Worm (Caenorhabditis elegans): ENCODE results near the gene Y64G10A.7.

The Y64G10A.7 gene

DNA sequence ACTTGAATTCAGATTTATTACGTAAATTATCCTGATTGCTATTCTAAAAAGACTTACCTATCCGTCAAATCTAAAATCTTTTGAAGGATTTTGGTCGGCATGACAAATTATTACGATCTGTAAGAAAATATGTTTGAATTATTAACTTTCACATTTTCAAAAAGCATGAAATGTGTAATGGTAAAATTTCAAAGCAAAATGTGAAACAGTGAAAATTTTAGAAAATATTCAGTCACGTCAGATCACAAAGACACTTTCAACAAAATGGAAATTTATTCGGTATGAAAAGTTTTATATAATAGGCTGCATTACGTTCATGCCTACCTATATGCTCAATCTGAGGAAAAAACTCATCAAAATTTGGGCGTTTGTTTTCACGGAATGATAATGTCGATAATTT, 30.0 kb downstream of the Y64G10A.7 start, which contains the start of gene fbxa-126:
Gene fbxa-126 (minus strand): TSS at position 101 of the 400 bp plus-strand sequence.
- TF ChIP-seq ham-2 (GFP tag; optimal IDR thresholded peaks at IDR 0.05) (no peak), unc-39 (tag; optimal IDR thresholded peaks at IDR 0.05) (no peak), unc-120 (tag; optimal IDR thresholded peaks at IDR 0.05; ENCODE audit: poor library complexity, severe bottlenecking) (no peak), pha-4 (tag; optimal IDR thresholded peaks at IDR 0.05) (no peak), hlh-1 (tag; optimal IDR thresholded peaks at IDR 0.05) (no peak), mab-5 (tag; optimal IDR thresholded peaks at IDR 0.05) (no peak)

DNA sequence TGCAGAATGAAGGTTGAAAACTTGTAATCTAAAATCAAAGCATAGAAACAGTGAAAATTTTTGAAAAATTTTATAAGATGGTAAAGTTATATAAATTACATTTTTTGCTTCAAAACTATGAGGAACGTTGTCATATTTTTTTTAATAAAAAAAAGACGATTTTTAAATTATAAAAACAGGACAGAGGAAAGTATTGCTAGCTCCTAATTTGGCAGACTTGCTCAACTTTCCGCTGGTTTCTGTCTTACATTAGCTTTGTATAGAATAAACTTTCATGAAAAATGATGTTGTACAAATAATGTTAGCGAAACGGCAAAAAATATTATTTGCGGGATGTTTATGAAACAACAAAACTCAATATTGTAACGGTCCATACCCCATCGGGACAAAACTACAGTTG, 34.6 kb downstream of the Y64G10A.7 start, which contains the start of gene fbxa-83:
Gene fbxa-83 (minus strand): TSS at position 101 of the 400 bp plus-strand sequence.
- TF ChIP-seq mep-1 (tag; optimal IDR thresholded peaks at IDR 0.05) = no peak
- no peak for TF ChIP-seq hlh-1 (tag; optimal IDR thresholded peaks at IDR 0.05)
- TF ChIP-seq cnd-1 (tag; optimal IDR thresholded peaks at IDR 0.05) = no peak
- TF ChIP-seq flh-1 (GFP tag; optimal IDR thresholded peaks at IDR 0.05) = no peak
- no peak for TF ChIP-seq ceh-39 (tag; optimal IDR thresholded peaks at IDR 0.05)
- no peak for TF ChIP-seq nhr-76 (tag; optimal IDR thresholded peaks at IDR 0.05)
- TF ChIP-seq blmp-1 (tag; optimal IDR thresholded peaks at IDR 0.05) = no peak
- TF ChIP-seq zip-8 (tag; optimal IDR thresholded peaks at IDR 0.05) = no peak
- no peak for TF ChIP-seq nhr-237 (tag; optimal IDR thresholded peaks at IDR 0.05)
- TF ChIP-seq pha-4 (tag; optimal IDR thresholded peaks at IDR 0.05) = no peak
- TF ChIP-seq ces-1 (GFP tag; optimal IDR thresholded peaks at IDR 0.05) = no peak

DNA sequence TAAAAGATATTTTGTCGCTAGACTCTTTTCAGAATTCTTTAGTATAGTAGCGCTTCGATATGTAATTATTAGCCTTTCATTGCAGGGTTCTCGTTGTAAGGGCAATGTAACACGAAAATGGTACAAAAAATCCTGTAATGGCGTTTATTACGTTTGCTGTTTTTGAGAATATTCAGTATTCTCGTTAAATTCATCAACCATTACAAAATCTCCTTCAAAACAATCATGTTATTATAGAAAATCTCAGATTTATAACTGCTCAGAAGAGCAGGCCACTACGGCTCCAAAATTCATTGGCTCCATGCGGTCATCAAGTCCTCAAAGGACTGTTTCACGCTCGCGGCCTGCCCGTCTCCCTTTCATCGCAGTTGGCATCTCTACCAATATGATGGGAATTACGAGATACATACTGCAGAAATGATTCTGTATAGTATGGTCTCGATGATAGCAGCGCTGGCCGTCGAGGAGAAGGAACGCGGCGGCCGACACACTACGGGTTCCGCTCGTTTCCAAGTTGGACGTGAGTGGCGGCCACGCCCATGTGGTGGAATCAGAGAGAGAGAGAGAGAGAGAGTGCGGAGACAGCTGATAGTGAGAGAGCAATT, 35.1 kb downstream of the Y64G10A.7 start:
- peak; percentile 39 for TF ChIP-seq sptf-1 (tag; optimal IDR thresholded peaks at IDR 0.05)
- peak; percentile 64 for TF ChIP-seq unc-120 (tag; optimal IDR thresholded peaks at IDR 0.05; ENCODE audit: poor library complexity, severe bottlenecking)
- no peak for TF ChIP-seq ceh-39 (tag; optimal IDR thresholded peaks at IDR 0.05)
- peak; percentile 26 for TF ChIP-seq drap-1 (GFP tag; optimal IDR thresholded peaks at IDR 0.05)

ce11 chrIV:14334359-14334758, 42.7 kb downstream of the Y64G10A.7 start, which contains the start of gene Y67A10A.3:
Gene Y67A10A.3, minus strand, starts transcription at chrIV:14334459.
- TF ChIP-seq sem-2 (GFP tag; optimal IDR thresholded peaks at IDR 0.05) = no peak
- TF ChIP-seq elt-3 (tag; optimal IDR thresholded peaks at IDR 0.05) = no peak
- TF ChIP-seq flh-1 (GFP tag; optimal IDR thresholded peaks at IDR 0.05) = no peak
- TF ChIP-seq sptf-1 (tag; optimal IDR thresholded peaks at IDR 0.05) = no peak

- no peak for TF ChIP-seq mab-5 (tag; optimal IDR thresholded peaks at IDR 0.05)
Observed at ce11 chrIV:14335768-14336167, 44.1 kb downstream of the Y64G10A.7 start.

DNA sequence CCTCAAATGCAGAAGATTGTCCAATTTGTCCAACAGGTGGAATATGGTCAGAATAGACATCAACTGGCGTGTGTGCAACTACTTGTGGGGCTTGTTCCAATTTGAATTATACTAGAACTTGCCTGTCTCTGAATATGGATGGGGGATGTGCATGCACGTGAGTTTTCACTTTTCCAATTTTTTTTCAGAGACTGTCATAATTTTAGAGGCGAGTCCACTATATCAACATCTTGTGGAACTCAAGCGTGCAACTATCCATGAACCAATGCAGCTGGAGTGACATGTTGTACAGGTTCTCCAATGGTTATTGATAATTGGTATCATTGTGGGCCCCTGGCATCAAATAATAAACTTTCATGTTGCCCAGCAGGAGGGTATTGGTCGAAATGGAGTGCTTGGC, 46.1 kb downstream of the Y64G10A.7 start, which contains the start of gene Y67A10A.2:
Gene Y67A10A.2 (plus strand): TSS at position 301 of the 400 bp plus-strand sequence.
- no peak for TF ChIP-seq nhr-2 (tag; optimal IDR thresholded peaks at IDR 0.05)
- TF ChIP-seq nhr-12 (tag; optimal IDR thresholded peaks at IDR 0.05) = no peak
- TF ChIP-seq nhr-237 (tag; optimal IDR thresholded peaks at IDR 0.05) = no peak
- no peak for TF ChIP-seq lsy-2 (tag; optimal IDR thresholded peaks at IDR 0.05)
- no peak for TF ChIP-seq bed-3 (GFP tag; optimal IDR thresholded peaks at IDR 0.05)
- TF ChIP-seq mls-2 (tag; optimal IDR thresholded peaks at IDR 0.05) = no peak
- no peak for TF ChIP-seq unc-62 (GFP tag; optimal IDR thresholded peaks at IDR 0.05)
- TF ChIP-seq blmp-1 (tag; optimal IDR thresholded peaks at IDR 0.05) = no peak
- no peak for TF ChIP-seq nhr-28 (tag; optimal IDR thresholded peaks at IDR 0.05)
- no peak for TF ChIP-seq unc-39 (tag; optimal IDR thresholded peaks at IDR 0.05)

DNA sequence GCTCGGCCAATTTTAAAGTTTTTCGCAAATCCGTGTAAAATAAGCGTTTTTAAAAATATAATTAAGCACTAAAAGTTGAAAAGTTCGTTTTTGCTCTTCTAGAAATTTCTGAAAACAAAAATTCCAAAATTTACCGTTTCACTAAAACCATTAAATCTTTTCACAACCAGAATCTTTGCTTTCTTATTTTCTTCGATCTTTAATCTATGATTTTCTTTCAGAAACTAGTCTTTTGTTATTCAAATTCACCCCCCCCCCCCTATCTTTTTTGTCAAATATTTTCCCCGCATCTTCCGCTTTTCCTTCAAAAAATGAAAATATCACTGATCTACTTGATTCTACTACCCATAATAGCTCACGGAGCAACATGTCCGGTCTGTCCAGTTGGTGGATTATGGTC, 48.0 kb downstream of the Y64G10A.7 start, which contains the start of gene Y67A10A.11:
Gene Y67A10A.11 (plus strand): TSS at position 301 of the 400 bp plus-strand sequence.
- TF ChIP-seq mls-2 (tag; optimal IDR thresholded peaks at IDR 0.05) = no peak
- no peak for TF ChIP-seq ztf-11 (tag; optimal IDR thresholded peaks at IDR 0.05)
- TF ChIP-seq nhr-76 (tag; optimal IDR thresholded peaks at IDR 0.05) = no peak
- no peak for TF ChIP-seq M03D4.4 (tag; optimal IDR thresholded peaks at IDR 0.05)
- TF ChIP-seq ceh-43 (GFP tag; optimal IDR thresholded peaks at IDR 0.05) = no peak
- TF ChIP-seq mab-5 (tag; optimal IDR thresholded peaks at IDR 0.05) = no peak
- no peak for TF ChIP-seq nhr-2 (tag; optimal IDR thresholded peaks at IDR 0.05)
- TF ChIP-seq mep-1 (tag; optimal IDR thresholded peaks at IDR 0.05) = no peak
- TF ChIP-seq ceh-39 (tag; optimal IDR thresholded peaks at IDR 0.05) = no peak
- no peak for TF ChIP-seq nhr-237 (tag; optimal IDR thresholded peaks at IDR 0.05)
